Worm (Caenorhabditis elegans): ENCODE results near the gene tps-1.

ce11 chrX:17479694-17480574, 5.6 kb upstream of the tps-1 start:
- TF ChIP-seq pha-4 (tag; optimal IDR thresholded peaks at IDR 0.05): peak; percentile 52
- peak; percentile 70 for TF ChIP-seq nhr-237 (tag; optimal IDR thresholded peaks at IDR 0.05)
- no peak for TF ChIP-seq snpc-4 (tag; optimal IDR thresholded peaks at IDR 0.05)
